Worm (Caenorhabditis elegans) whole organism, young adult: ENCODE data around the gene F39F10.2.

ENCODE experiments used
- F10E7.11 ChIP-seq: sonication (generic microtip); optimal IDR thresholded peaks from 2 replicates; lab custom pipeline; 2017; ENCODE audit warnings: mild to moderate bottlenecking, missing genetic modification characterization, moderate library complexity, missing compliant biosample characterization
- K12H6.12 ChIP-seq: fragments of 200-800 bp; sonication (Bioruptor generic); optimal IDR thresholded peaks from 2 replicates; lab custom pipeline; 2018; ENCODE audit warnings: mild to moderate bottlenecking, missing genetic modification characterization, missing compliant biosample characterization
- T07F8.4 ChIP-seq: sonication (generic microtip); optimal IDR thresholded peaks from 2 replicates; lab custom pipeline; 2016; ENCODE audit warnings: mild to moderate bottlenecking, missing genetic modification characterization, moderate library complexity, missing compliant biosample characterization
- Y95B8A.8 ChIP-seq: fragments of 200-800 bp; sonication (Bioruptor generic); IDR thresholded peaks from 2 replicates; pipeline ENCODE4 v1.3.6; 2022; ENCODE audit warnings: missing genetic modification reagents, missing genetic modification characterization, missing compliant biosample characterization
- ZK185.1 ChIP-seq: sonication (generic microtip); optimal IDR thresholded peaks from 2 replicates; lab custom pipeline; 2016; ENCODE audit warnings: mild to moderate bottlenecking, missing genetic modification characterization, missing compliant biosample characterization; ENCODE audit not compliant: poor library complexity, severe bottlenecking
- attf-5 ChIP-seq: fragments of 200-800 bp; sonication (Bioruptor generic); optimal IDR thresholded peaks from 2 replicates; lab custom pipeline; 2018; ENCODE audit warnings: mild to moderate bottlenecking, missing genetic modification characterization, missing compliant biosample characterization
- bed-1 ChIP-seq: fragments of 200-800 bp; sonication (Bioruptor generic); IDR thresholded peaks from 2 replicates; pipeline ENCODE4 v1.3.6; 2022; ENCODE audit warnings: missing genetic modification reagents, missing genetic modification characterization, missing compliant biosample characterization
- cebp-2 ChIP-seq: fragments of 200-800 bp; sonication (Bioruptor generic); IDR thresholded peaks from 2 replicates; pipeline ENCODE4 v1.3.6; 2022; ENCODE audit warnings: missing genetic modification characterization, missing compliant biosample characterization
- dpff-1 ChIP-seq: sonication (generic microtip); optimal IDR thresholded peaks from 2 replicates; lab custom pipeline; 2017; ENCODE audit warnings: mild to moderate bottlenecking, missing genetic modification characterization, missing compliant biosample characterization
- ets-4 ChIP-seq: fragments of 200-800 bp; sonication (Bioruptor generic); optimal IDR thresholded peaks from 2 replicates; lab custom pipeline; 2018; ENCODE audit warnings: mild to moderate bottlenecking, missing genetic modification characterization, missing compliant biosample characterization
- gei-17 ChIP-seq: fragments of 200-800 bp; sonication (Bioruptor generic); optimal IDR thresholded peaks from 2 replicates; lab custom pipeline; 2018; ENCODE audit warnings: mild to moderate bottlenecking, missing genetic modification characterization, missing compliant biosample characterization
- lsl-1 ChIP-seq: fragments of 200-800 bp; sonication (Bioruptor generic); optimal IDR thresholded peaks from 2 replicates; lab custom pipeline; 2018; ENCODE audit warnings: mild to moderate bottlenecking, missing genetic modification characterization, moderate library complexity, missing compliant biosample characterization
- lsy-27 ChIP-seq: sonication (generic microtip); optimal IDR thresholded peaks from 2 replicates; lab custom pipeline; 2017; ENCODE audit warnings: missing genetic modification characterization, mild to moderate bottlenecking, missing compliant biosample characterization, antibody characterized with exemption, missing genotype, borderline replicate concordance; ENCODE audit not compliant: insufficient read depth
- nhr-27 ChIP-seq: fragments of 200-800 bp; sonication (Bioruptor generic); optimal IDR thresholded peaks from 2 replicates; lab custom pipeline; 2018; ENCODE audit warnings: mild to moderate bottlenecking, missing genetic modification characterization, moderate library complexity, missing compliant biosample characterization
- pbrm-1 ChIP-seq: fragments of 200-800 bp; sonication (Bioruptor generic); IDR thresholded peaks from 2 replicates; pipeline ENCODE4 v1.3.6; 2022; ENCODE audit warnings: missing genetic modification reagents, missing genetic modification characterization, missing compliant biosample characterization
- zim-3 ChIP-seq: sonication (generic microtip); optimal IDR thresholded peaks from 2 replicates; lab custom pipeline; 2017; ENCODE audit warnings: mild to moderate bottlenecking, missing genetic modification characterization, moderate library complexity, missing compliant biosample characterization
- ztf-25 ChIP-seq: fragments of 200-800 bp; sonication (Bioruptor generic); IDR thresholded peaks from 2 replicates; pipeline ENCODE4 v1.3.6; 2022; ENCODE audit warnings: missing genetic modification reagents, missing genetic modification characterization, missing compliant biosample characterization
- ztf-3 ChIP-seq: fragments of 200-800 bp; sonication (Bioruptor generic); optimal IDR thresholded peaks from 2 replicates; lab custom pipeline; 2018; ENCODE audit warnings: mild to moderate bottlenecking, missing genetic modification characterization, missing compliant biosample characterization

F39F10.2 gene

ce11 chrX:16943934-16944914 lies 49.5 kb downstream of the F39F10.2 start (continued):
- TF ChIP-seq lsl-1 (GFP tag; lab: Kevin White, UChicago) (no peak), nhr-27 (peak; percentile 66), lsy-27 (tag; lab: Kevin White, UChicago) (no peak), ztf-25 (GFP tag; lab: Robert Waterston, UW) (0 out of 2 replicates have a peak, but pooled peaks have one; percentile 39), ZK185.1 (no peak), Y95B8A.8 (GFP tag; lab: Robert Waterston, UW) (no peak), pbrm-1 (GFP tag; lab: Robert Waterston, UW) (0 out of 2 replicates have a peak, but pooled peaks have one; percentile 1), dpff-1 (no peak), gei-17 (GFP tag; lab: Kevin White, UChicago) (no peak), ets-4 (GFP tag; lab: Kevin White, UChicago) (no peak), K12H6.12 (tag; lab: Kevin White, UChicago) (no peak), F10E7.11 (tag; lab: Kevin White, UChicago) (peak; percentile 9), attf-5 (GFP tag; lab: Kevin White, UChicago) (no peak), cebp-2 (GFP tag; lab: Robert Waterston, UW) (0 out of 2 replicates have a peak, but pooled peaks have one; percentile 44), bed-1 (GFP tag; lab: Robert Waterston, UW) (0 out of 2 replicates have a peak, but pooled peaks have one; percentile 60), zim-3 (peak; percentile 24), ztf-3 (GFP tag; lab: Kevin White, UChicago) (no peak), T07F8.4 (tag; lab: Kevin White, UChicago) (no peak)
- TF ChIP-seq, all 124 proteins: peak for 13
